Worm (Caenorhabditis elegans): ENCODE data around the gene C37C3.18.

- TF ChIP-seq elt-3 (tag; optimal IDR thresholded peaks at IDR 0.05) (no peak), pha-4 (tag; optimal IDR thresholded peaks at IDR 0.05) (no peak), snpc-4 (tag; optimal IDR thresholded peaks at IDR 0.05) (no peak), lsy-2 (tag; optimal IDR thresholded peaks at IDR 0.05) (no peak), unc-62 (GFP tag; optimal IDR thresholded peaks at IDR 0.05) (no peak), unc-39 (tag; optimal IDR thresholded peaks at IDR 0.05) (no peak), tbx-8 (GFP tag; optimal IDR thresholded peaks at IDR 0.05) (no peak), ztf-11 (tag; optimal IDR thresholded peaks at IDR 0.05) (no peak), nhr-28 (tag; optimal IDR thresholded peaks at IDR 0.05) (no peak)
These were observed 695 bp downstream of the C37C3.18 start, which contains the start of gene C37C3.2 for ce11 chrV:7855382-7855994.

Data from whole organism, mixed stage, embryonic.